Fruit fly (Drosophila melanogaster) whole organism, pupa: ENCODE results near the gene CG13917.
A peak's percentile ranks its signal among the peaks of the same experiment; 100 is the strongest.

ENCODE experiments used
- CG10348 ChIP-seq: fragments of 200-800 bp; sonication (Bioruptor generic); IDR thresholded peaks from 2 replicates; pipeline ENCODE4 v1.3.6; 2022; ENCODE audit warnings: missing biosample characterization, missing genetic modification characterization
- CG12605 ChIP-seq: fragments of 200-800 bp; sonication (Bioruptor generic); IDR thresholded peaks from 2 replicates; pipeline ENCODE4 v1.3.6; 2022; ENCODE audit warnings: missing biosample characterization, missing genetic modification characterization
- CG13204 ChIP-seq: fragments of 200-800 bp; sonication (Bioruptor generic); optimal IDR thresholded peaks from 2 replicates; lab custom pipeline; 2018; ENCODE audit warnings: missing biosample characterization, mild to moderate bottlenecking, missing genetic modification characterization, moderate library complexity
- CG14655 ChIP-seq: fragments of 200-800 bp; sonication (Bioruptor generic); optimal IDR thresholded peaks from 3 replicates; lab custom pipeline; 2017; ENCODE audit warnings: mild to moderate bottlenecking, missing biosample characterization, missing genetic modification reagents, missing genetic modification characterization
- CG15710 ChIP-seq: fragments of 200-800 bp; sonication (Bioruptor generic); optimal IDR thresholded peaks from 2 replicates; lab custom pipeline; 2018; ENCODE audit warnings: missing biosample characterization, mild to moderate bottlenecking, missing genetic modification characterization, moderate library complexity
- CG17806 ChIP-seq: fragments of 200-800 bp; sonication (Bioruptor generic); optimal IDR thresholded peaks from 2 replicates; lab custom pipeline; 2018; ENCODE audit warnings: missing biosample characterization, mild to moderate bottlenecking, missing genetic modification characterization, moderate library complexity
- CG32121 ChIP-seq: fragments of 200-800 bp; sonication (Bioruptor generic); IDR thresholded peaks from 2 replicates; pipeline ENCODE4 v1.3.6; 2022; ENCODE audit warnings: missing biosample characterization, missing genetic modification characterization
- CG34367 ChIP-seq: fragments of 200-800 bp; sonication (Bioruptor generic); optimal IDR thresholded peaks from 2 replicates; lab custom pipeline; 2018; ENCODE audit warnings: missing biosample characterization, mild to moderate bottlenecking, missing genetic modification characterization
- CG4496 ChIP-seq: fragments of 200-800 bp; sonication (Bioruptor generic); IDR thresholded peaks from 3 replicates; pipeline ENCODE4 v1.3.6; 2022; ENCODE audit warnings: missing biosample characterization, missing genetic modification characterization
- CG8159 ChIP-seq: fragments of 200-800 bp; sonication (Bioruptor generic); optimal IDR thresholded peaks from 3 replicates; lab custom pipeline; 2018; ENCODE audit warnings: missing biosample characterization, mild to moderate bottlenecking, missing genetic modification characterization, moderate library complexity
- CG8301 ChIP-seq: fragments of 200-800 bp; sonication (Bioruptor generic); optimal IDR thresholded peaks from 2 replicates; lab custom pipeline; 2018; ENCODE audit warnings: missing biosample characterization, mild to moderate bottlenecking, missing genetic modification characterization
- CG9948 ChIP-seq: fragments of 200-800 bp; sonication (Bioruptor generic); optimal IDR thresholded peaks from 2 replicates; lab custom pipeline; 2018; ENCODE audit warnings: missing biosample characterization, mild to moderate bottlenecking, missing genetic modification characterization, moderate library complexity
- D1 ChIP-seq: fragments of 200-800 bp; sonication (Bioruptor generic); optimal IDR thresholded peaks from 2 replicates; lab custom pipeline; 2018; ENCODE audit warnings: missing biosample characterization, mild to moderate bottlenecking, missing genetic modification characterization, moderate library complexity
- EcR ChIP-seq: fragments of 200-800 bp; sonication (Bioruptor generic); optimal IDR thresholded peaks from 3 replicates; lab custom pipeline; 2019; ENCODE audit warnings: missing biosample characterization, missing genetic modification characterization, mild to moderate bottlenecking, moderate library complexity, missing genetic modification reagents
- Ets98B ChIP-seq: fragments of 200-800 bp; sonication (Bioruptor generic); IDR thresholded peaks from 2 replicates; pipeline ENCODE4 v1.3.6; 2022; ENCODE audit warnings: missing biosample characterization, missing genetic modification characterization
- Pif1A ChIP-seq: fragments of 200-800 bp; sonication (Bioruptor generic); optimal IDR thresholded peaks from 3 replicates; lab custom pipeline; 2016; ENCODE audit warnings: missing biosample characterization, missing genetic modification characterization
- Pif1B ChIP-seq: fragments of 200-800 bp; sonication (Bioruptor generic); optimal IDR thresholded peaks from 3 replicates; lab custom pipeline; 2016; ENCODE audit warnings: missing biosample characterization, missing genetic modification characterization
- Snoo ChIP-seq: fragments of 200-800 bp; sonication (Bioruptor generic); optimal IDR thresholded peaks from 3 replicates; lab custom pipeline; 2017; ENCODE audit warnings: missing biosample characterization, mild to moderate bottlenecking, missing genetic modification characterization, inconsistent platforms
- fd96Ca ChIP-seq: fragments of 200-800 bp; sonication (Bioruptor generic); IDR thresholded peaks from 3 replicates; pipeline ENCODE4 v1.3.6; 2022; ENCODE audit warnings: missing biosample characterization, missing genetic modification characterization
- gl ChIP-seq: fragments of 200-800 bp; sonication (Bioruptor generic); optimal IDR thresholded peaks from 2 replicates; lab custom pipeline; 2018; ENCODE audit warnings: missing biosample characterization, mild to moderate bottlenecking, missing genetic modification characterization
- rn ChIP-seq: fragments of 200-800 bp; sonication (Bioruptor generic); IDR thresholded peaks from 2 replicates; pipeline ENCODE4 v1.3.6; 2022; ENCODE audit warnings: missing biosample characterization, missing genetic modification characterization

CG13917 gene

DNA sequence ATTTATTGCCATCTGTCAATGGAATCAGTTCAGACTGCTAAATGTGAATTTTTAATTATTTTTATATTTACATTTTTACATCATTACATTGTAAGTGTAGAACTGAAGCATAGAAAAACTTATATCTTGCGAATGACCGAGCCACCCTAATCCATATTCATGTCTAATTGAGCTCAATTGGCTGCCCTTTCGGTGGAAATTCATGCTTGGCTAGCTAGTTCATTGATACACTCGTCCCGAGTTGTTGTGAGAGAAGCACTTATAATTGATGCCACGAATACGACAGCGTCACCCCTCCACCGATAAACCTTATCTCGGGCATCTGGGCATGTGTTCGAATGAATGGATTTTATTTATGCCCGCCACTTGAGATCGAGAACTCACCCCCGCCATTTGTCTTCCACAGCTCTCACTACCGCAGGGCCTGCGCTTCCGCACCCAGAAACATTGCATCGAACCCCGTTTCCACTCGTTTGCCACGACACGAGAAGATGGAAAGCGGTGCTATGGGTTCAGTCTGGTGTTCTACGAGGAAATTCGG lies 38.1 kb upstream of the CG13917 start:
- TF ChIP-seq CG8301 (tag; lab: Kevin White, UChicago) (no peak), gl (tag; lab: Kevin White, UChicago) (no peak), EcR (GFP tag; lab: Kevin White, UChicago) (peak; percentile 1), CG8159 (tag; lab: Kevin White, UChicago) (peak; percentile 46), Pif1A (GFP tag; lab: Kevin White, UChicago) (no peak)

DNA sequence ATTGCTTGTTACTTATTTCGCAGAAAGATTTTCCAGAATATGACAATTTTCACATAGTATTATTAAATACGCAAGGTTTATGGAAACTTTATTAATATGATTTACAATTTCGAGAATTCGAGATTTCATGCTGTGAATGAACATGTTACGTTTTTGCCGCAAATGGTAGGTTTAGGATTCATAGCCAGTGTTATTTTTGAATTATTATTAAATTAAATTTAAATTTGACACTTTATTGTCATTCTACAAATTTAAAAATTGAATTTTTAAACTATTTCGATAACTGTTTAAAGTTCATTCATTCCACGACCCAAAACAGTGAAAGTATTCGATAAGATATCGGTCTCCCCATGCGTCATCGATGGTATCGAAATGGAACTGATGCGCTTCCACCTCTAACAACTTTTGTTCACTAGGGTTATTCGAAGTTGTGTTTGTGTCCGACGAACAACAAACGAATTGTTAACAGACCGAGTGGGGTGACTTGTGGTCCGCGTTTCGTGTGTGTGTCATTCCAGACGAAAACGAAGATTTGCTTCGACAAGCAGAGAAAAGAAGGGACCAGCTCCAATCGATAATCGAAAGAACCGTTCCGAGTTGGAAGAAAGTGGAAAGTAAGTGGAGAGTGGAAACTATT lies 30.7 kb upstream of the CG13917 start, which contains the start of the genes CG32313 and Pcyt1:
Gene CG32313 (minus strand): TSS at position 51 of the 637 bp plus-strand sequence.
Gene Pcyt1 (plus strand): TSS at position 400 of the 637 bp plus-strand sequence.
- TF ChIP-seq EcR (GFP tag; lab: Kevin White, UChicago) (peak; percentile 30), gl (tag; lab: Kevin White, UChicago) (no peak), CG12605 (GFP tag; lab: Robert Waterston, UW) (0 out of 2 replicates have a peak, but pooled peaks have one; percentile 9), Pif1B (peak; percentile 30)

DNA sequence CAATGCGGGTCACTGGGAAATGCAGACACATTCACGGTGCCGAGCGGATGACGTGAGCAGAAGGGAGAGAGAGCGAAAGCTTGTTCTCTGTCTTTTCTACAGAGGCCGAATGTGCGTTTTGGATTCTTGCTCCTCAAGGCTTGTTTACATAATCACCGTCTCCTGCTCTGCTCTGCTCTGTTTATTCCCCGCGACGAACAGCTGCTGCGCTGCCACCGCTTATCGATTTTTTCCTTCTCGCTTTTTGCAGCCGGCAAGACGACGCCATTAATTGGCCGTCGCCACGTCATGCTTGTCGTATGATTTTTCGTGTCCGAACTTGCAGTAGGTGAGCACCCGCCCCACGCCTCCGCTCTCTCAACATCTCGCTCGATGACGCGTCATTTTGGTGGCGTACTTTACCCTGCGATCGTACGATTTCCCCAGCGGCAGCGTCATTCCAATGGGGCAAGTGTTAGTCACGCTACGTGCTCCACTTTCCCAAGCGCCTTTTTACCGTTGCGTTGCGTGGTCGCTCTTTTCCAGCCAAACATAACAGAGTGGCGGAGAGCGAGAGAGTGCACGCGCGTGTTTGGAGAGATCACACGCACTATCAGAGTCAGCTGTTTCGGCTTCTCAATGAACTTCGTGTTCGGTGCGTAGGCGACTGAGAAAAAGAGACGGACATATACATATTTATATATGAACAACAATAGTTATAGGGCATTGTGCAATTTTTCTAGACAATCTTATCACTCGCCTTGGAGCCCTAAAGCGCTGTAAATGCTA lies 30.0 kb upstream of the CG13917 start:
- peak; percentile 13 for TF ChIP-seq Pif1A (GFP tag; lab: Kevin White, UChicago)
- TF ChIP-seq CG12605 (GFP tag; lab: Robert Waterston, UW), result peak; percentile 50; the same call in 1 of the 2 replicates
- no peak for TF ChIP-seq Pif1B
- TF ChIP-seq CG4496 (GFP tag; lab: Robert Waterston, UW), result peak; percentile 19; the same call in 1 of the 3 replicates
- TF ChIP-seq CG8301 (tag; lab: Kevin White, UChicago), result no peak
- TF ChIP-seq CG10348, result no peak
- TF ChIP-seq CG14655 (GFP tag; lab: Kevin White, UChicago), result no peak
- no peak for TF ChIP-seq CG15710 (tag; lab: Kevin White, UChicago)
- no peak for TF ChIP-seq fd96Ca
- TF ChIP-seq CG13204 (GFP tag; lab: Kevin White, UChicago), result no peak
- no peak for TF ChIP-seq CG17806 (tag; lab: Kevin White, UChicago)
- peak; percentile 8 for TF ChIP-seq gl (tag; lab: Kevin White, UChicago)
- no peak for TF ChIP-seq rn
- TF ChIP-seq Snoo (tag; lab: Kevin White, UChicago), result peak; percentile 39
- TF ChIP-seq D1 (tag; lab: Kevin White, UChicago), result no peak
- TF ChIP-seq CG8159 (tag; lab: Kevin White, UChicago), result no peak
- no peak for TF ChIP-seq CG34367 (tag; lab: Kevin White, UChicago)
- peak; percentile 24 for TF ChIP-seq EcR (GFP tag; lab: Kevin White, UChicago)
- TF ChIP-seq CG32121 (GFP tag; lab: Robert Waterston, UW), result peak; percentile 53
- peak; percentile 44; the same call in 1 of the 2 replicates for TF ChIP-seq Ets98B
- TF ChIP-seq CG9948 (tag; lab: Kevin White, UChicago), result no peak

DNA sequence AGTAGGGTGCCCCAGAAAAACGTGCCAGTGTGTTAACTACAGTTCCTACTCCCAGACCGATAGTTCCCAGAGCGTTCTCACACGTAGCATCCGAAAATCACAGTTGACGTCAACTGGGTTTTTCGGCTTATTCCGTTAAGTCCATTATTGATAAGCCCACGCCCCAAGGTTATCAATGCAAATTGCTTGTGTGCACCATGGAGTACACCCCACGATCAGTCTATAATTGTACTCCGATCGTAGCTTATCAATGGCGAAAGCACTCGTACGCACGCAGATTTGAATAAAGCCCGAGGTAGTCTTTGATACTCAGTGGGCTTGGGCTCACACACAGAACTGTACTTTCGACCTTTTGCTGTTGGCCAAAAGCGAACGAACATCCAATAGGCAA lies 29.4 kb upstream of the CG13917 start:
- TF ChIP-seq Pif1A (GFP tag; lab: Kevin White, UChicago) (no peak), CG8301 (tag; lab: Kevin White, UChicago) (no peak), EcR (GFP tag; lab: Kevin White, UChicago) (no peak), CG15710 (tag; lab: Kevin White, UChicago) (no peak), Ets98B (no peak), CG10348 (no peak), CG32121 (GFP tag; lab: Robert Waterston, UW) (no peak), CG8159 (tag; lab: Kevin White, UChicago) (no peak), D1 (tag; lab: Kevin White, UChicago) (no peak), rn (no peak), CG14655 (GFP tag; lab: Kevin White, UChicago) (no peak), CG34367 (tag; lab: Kevin White, UChicago) (no peak), CG9948 (tag; lab: Kevin White, UChicago) (no peak)

DNA sequence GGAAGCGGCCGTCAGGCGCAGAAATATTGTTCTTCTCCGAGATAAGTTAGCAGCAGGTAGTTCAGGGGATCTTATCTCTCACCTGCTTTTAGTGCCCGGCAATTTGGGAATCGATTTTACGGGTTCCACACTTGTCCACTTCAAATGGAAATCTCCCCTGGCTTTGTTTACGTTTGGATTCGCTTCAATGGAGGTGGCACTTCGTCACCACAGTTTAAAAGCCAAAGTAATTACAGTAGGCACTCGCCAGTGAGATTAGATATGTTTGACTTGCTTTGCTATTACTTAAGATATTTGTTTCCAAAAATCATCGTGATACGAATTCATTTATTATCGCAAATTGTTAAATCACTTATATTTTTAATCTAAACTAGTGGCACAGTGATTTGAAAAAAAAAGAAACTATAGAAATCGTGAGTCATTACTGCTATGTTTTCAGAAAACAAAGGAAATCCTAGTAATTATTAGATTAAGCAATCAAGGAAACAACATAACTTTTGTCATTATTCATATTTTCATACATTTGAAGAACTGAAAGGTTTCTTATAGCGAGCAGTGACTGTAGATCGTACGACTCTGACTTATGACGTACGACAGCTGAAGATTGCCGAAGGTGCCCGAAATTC lies 28.0 kb upstream of the CG13917 start:
- peak; percentile 7 for TF ChIP-seq CG34367 (tag; lab: Kevin White, UChicago)
- TF ChIP-seq CG9948 (tag; lab: Kevin White, UChicago), result peak; percentile 5
- no peak for TF ChIP-seq D1 (tag; lab: Kevin White, UChicago)
- TF ChIP-seq CG8159 (tag; lab: Kevin White, UChicago), result peak; percentile 18
- TF ChIP-seq Snoo (tag; lab: Kevin White, UChicago), result peak; percentile 54
- no peak for TF ChIP-seq rn
- peak; percentile 41 for TF ChIP-seq CG15710 (tag; lab: Kevin White, UChicago)
